Fruit fly (Drosophila melanogaster) whole organism, embryonic: Measurements from ENCODE around the gene CG6951.

Experiments
- Asciz ChIP-seq: fragments of 200-800 bp; sonication (Bioruptor generic); optimal IDR thresholded peaks from 2 replicates; lab custom pipeline; 2017; ENCODE audit warnings: missing biosample characterization, mild to moderate bottlenecking, missing genetic modification characterization, missing genetic modification reagents
- CG1024 ChIP-seq: fragments of 200-800 bp; sonication (Bioruptor generic); IDR thresholded peaks from 2 replicates; pipeline ENCODE4 v1.3.6; 2022; ENCODE audit warnings: missing biosample characterization, missing genetic modification characterization
- CG10959 ChIP-seq: fragments of 200-800 bp; sonication (Bioruptor generic); IDR thresholded peaks from 2 replicates; pipeline ENCODE4 v1.3.6; 2022; ENCODE audit warnings: missing biosample characterization, missing genetic modification characterization
- CG11093 ChIP-seq: fragments of 200-800 bp; sonication (Bioruptor generic); IDR thresholded peaks from 3 replicates; pipeline ENCODE4 v1.3.6; 2022; ENCODE audit warnings: missing biosample characterization, missing genetic modification characterization
- CG14667 ChIP-seq: fragments of 200-800 bp; sonication (Bioruptor generic); IDR thresholded peaks from 2 replicates; pipeline ENCODE4 v1.3.6; 2022; ENCODE audit warnings: missing biosample characterization, missing genetic modification characterization
- CG1603 ChIP-seq: fragments of 200-800 bp; sonication (Bioruptor generic); optimal IDR thresholded peaks from 2 replicates; lab custom pipeline; 2019; ENCODE audit warnings: missing biosample characterization, mild to moderate bottlenecking, missing genetic modification characterization, moderate library complexity
- CG17829 ChIP-seq: fragments of 200-800 bp; optimal IDR thresholded peaks from 2 replicates; lab custom pipeline; 2019; ENCODE audit warnings: missing biosample characterization, mild to moderate bottlenecking, missing genetic modification characterization, moderate library complexity
- CG2875 ChIP-seq: fragments of 200-800 bp; sonication (Bioruptor generic); optimal IDR thresholded peaks from 2 replicates; lab custom pipeline; 2017; ENCODE audit warnings: missing biosample characterization, mild to moderate bottlenecking, missing genetic modification characterization, missing genetic modification reagents
- CG30020 ChIP-seq: fragments of 200-800 bp; optimal IDR thresholded peaks from 2 replicates; lab custom pipeline; 2019; ENCODE audit warnings: missing biosample characterization, mild to moderate bottlenecking, missing genetic modification characterization, moderate library complexity
- CG31365 ChIP-seq: fragments of 200-800 bp; sonication (Bioruptor generic); optimal IDR thresholded peaks from 2 replicates; lab custom pipeline; 2018; ENCODE audit warnings: missing biosample characterization, mild to moderate bottlenecking, missing genetic modification characterization
- CG33557 ChIP-seq: fragments of 200-800 bp; sonication (Bioruptor generic); optimal IDR thresholded peaks from 2 replicates; lab custom pipeline; 2019; ENCODE audit warnings: missing biosample characterization, mild to moderate bottlenecking, missing genetic modification characterization, moderate library complexity
- CG34422 ChIP-seq: fragments of 200-800 bp; sonication (Bioruptor generic); IDR thresholded peaks from 3 replicates; pipeline ENCODE4 v1.3.6; 2022; ENCODE audit warnings: missing biosample characterization, missing genetic modification characterization
- CG43689 ChIP-seq: fragments of 200-800 bp; sonication (Bioruptor generic); IDR thresholded peaks from 2 replicates; pipeline ENCODE4 v1.3.6; 2022; ENCODE audit warnings: missing biosample characterization, missing genetic modification characterization
- CG4617 ChIP-seq: fragments of 200-800 bp; sonication (Bioruptor generic); optimal IDR thresholded peaks from 3 replicates; lab custom pipeline; 2016; ENCODE audit warnings: missing biosample characterization, missing genetic modification characterization, borderline replicate concordance
- CG6689 ChIP-seq: fragments of 200-800 bp; sonication (Bioruptor generic); IDR thresholded peaks from 2 replicates; pipeline ENCODE4 v1.3.6; 2022; ENCODE audit warnings: missing biosample characterization, missing genetic modification characterization
- CG9817 ChIP-seq: fragments of 200-800 bp; sonication (Bioruptor generic); optimal IDR thresholded peaks from 2 replicates; lab custom pipeline; 2018; ENCODE audit warnings: missing biosample characterization, mild to moderate bottlenecking, missing genetic modification characterization, moderate library complexity
- CHES-1-like ChIP-seq: fragments of 200-800 bp; sonication (Bioruptor generic); optimal IDR thresholded peaks from 2 replicates; lab custom pipeline; 2016; ENCODE audit warnings: missing biosample characterization, missing genetic modification characterization
- Camta ChIP-seq: fragments of 200-800 bp; sonication (Bioruptor generic); optimal IDR thresholded peaks from 2 replicates; lab custom pipeline; 2016; ENCODE audit warnings: missing biosample characterization, missing genetic modification characterization
- Dek ChIP-seq: fragments of 200-800 bp; sonication (Bioruptor generic); optimal IDR thresholded peaks from 3 replicates; lab custom pipeline; 2019; ENCODE audit warnings: missing biosample characterization, mild to moderate bottlenecking, missing genetic modification characterization, moderate library complexity
- Dip3 ChIP-seq: fragments of 200-800 bp; sonication (Bioruptor generic); optimal IDR thresholded peaks from 3 replicates; lab custom pipeline; 2016; ENCODE audit warnings: missing biosample characterization, missing genetic modification characterization
- Hmr ChIP-seq: fragments of 200-800 bp; sonication (Bioruptor generic); optimal IDR thresholded peaks from 3 replicates; lab custom pipeline; 2017; ENCODE audit warnings: mild to moderate bottlenecking, missing biosample characterization, missing genetic modification reagents, missing genetic modification characterization
- Lhr ChIP-seq: fragments of 200-800 bp; sonication (Bioruptor generic); optimal IDR thresholded peaks from 3 replicates; lab custom pipeline; 2017; ENCODE audit warnings: mild to moderate bottlenecking, missing biosample characterization, missing genetic modification reagents, missing genetic modification characterization
- MESR4 ChIP-seq: fragments of 200-800 bp; sonication (Bioruptor generic); optimal IDR thresholded peaks from 2 replicates; lab custom pipeline; 2018; ENCODE audit warnings: missing biosample characterization, mild to moderate bottlenecking, missing genetic modification characterization, moderate library complexity
- Sox100B ChIP-seq: fragments of 200-800 bp; sonication (Bioruptor generic); optimal IDR thresholded peaks from 3 replicates; lab custom pipeline; 2018; ENCODE audit warnings: missing biosample characterization, mild to moderate bottlenecking, missing genetic modification characterization
- Spps ChIP-seq: fragments of 200-800 bp; sonication (Bioruptor generic); optimal IDR thresholded peaks from 2 replicates; lab custom pipeline; 2018; ENCODE audit warnings: missing biosample characterization, mild to moderate bottlenecking, missing genetic modification characterization
- Trl ChIP-seq, 3 experiments: fragments of >200 bp in 2 of 3; fragments of 200-800 bp in 1 of 3; sonication (Bioruptor generic) in 1 of 3; optimal IDR thresholded peaks; 2 replicates in 1 of 3; 3 replicates in 2 of 3; lab custom pipeline; 2016 to 2017; ENCODE audit warnings: missing biosample characterization in 1 of 3, missing genetic modification characterization in 1 of 3
- al ChIP-seq: fragments of 200-800 bp; sonication (Bioruptor generic); IDR thresholded peaks from 2 replicates; pipeline ENCODE4 v1.3.6; 2022; ENCODE audit warnings: missing biosample characterization, missing genetic modification characterization
- bigmax ChIP-seq: fragments of 200-800 bp; sonication (Bioruptor generic); optimal IDR thresholded peaks from 2 replicates; lab custom pipeline; 2018; ENCODE audit warnings: missing biosample characterization, mild to moderate bottlenecking, missing genetic modification characterization
- br ChIP-seq: fragments of >200 bp; optimal IDR thresholded peaks from 2 replicates; lab custom pipeline; 2017
- bsh ChIP-seq, 2 experiments: fragments of 200-800 bp; sonication (Bioruptor generic); optimal IDR thresholded peaks; 2 replicates each; lab custom pipeline; 2017 to 2018; ENCODE audit warnings: mild to moderate bottlenecking in 2 of 2, missing biosample characterization in 2 of 2, missing genetic modification characterization in 2 of 2, moderate library complexity in 1 of 2
- cas ChIP-seq: fragments of 200-800 bp; sonication (Bioruptor generic); IDR thresholded peaks from 2 replicates; pipeline ENCODE4 v1.3.6; 2022; ENCODE audit warnings: missing biosample characterization, missing genetic modification characterization
- caup ChIP-seq: fragments of 200-800 bp; sonication (Bioruptor generic); optimal IDR thresholded peaks from 3 replicates; lab custom pipeline; 2017; ENCODE audit warnings: missing biosample characterization, mild to moderate bottlenecking, missing genetic modification characterization, moderate library complexity; ENCODE audit not compliant: severe bottlenecking
- dati ChIP-seq: fragments of 200-800 bp; sonication (Bioruptor generic); IDR thresholded peaks from 2 replicates; pipeline ENCODE4 v1.3.6; 2022; ENCODE audit warnings: missing biosample characterization, missing genetic modification characterization
- dmrt99B ChIP-seq: fragments of 200-800 bp; sonication (Bioruptor generic); optimal IDR thresholded peaks from 2 replicates; lab custom pipeline; 2018; ENCODE audit warnings: missing biosample characterization, mild to moderate bottlenecking, missing genetic modification characterization, moderate library complexity
- dpn ChIP-seq, 2 experiments: fragments of 200-800 bp; sonication (Bioruptor generic); optimal IDR thresholded peaks; 3 replicates each; lab custom pipeline; 2016; ENCODE audit warnings: missing biosample characterization in 2 of 2, missing genetic modification characterization in 2 of 2
- fu2 ChIP-seq: fragments of 200-800 bp; sonication (Bioruptor generic); optimal IDR thresholded peaks from 2 replicates; lab custom pipeline; 2016; ENCODE audit warnings: missing biosample characterization, missing genetic modification characterization
- gem ChIP-seq: fragments of 200-800 bp; sonication (Bioruptor generic); optimal IDR thresholded peaks from 2 replicates; lab custom pipeline; 2019; ENCODE audit warnings: missing biosample characterization, mild to moderate bottlenecking, missing genetic modification characterization, moderate library complexity
- h ChIP-seq: fragments of >200 bp; optimal IDR thresholded peaks from 2 replicates; lab custom pipeline; 2017
- inv ChIP-seq: fragments of 200-800 bp; sonication (Bioruptor generic); IDR thresholded peaks from 2 replicates; pipeline ENCODE4 v1.3.6; 2022; ENCODE audit warnings: missing biosample characterization, missing genetic modification characterization; ENCODE audit not compliant: partially characterized antibody
- jing ChIP-seq: fragments of 200-800 bp; sonication (Bioruptor generic); optimal IDR thresholded peaks from 2 replicates; lab custom pipeline; 2018; ENCODE audit warnings: missing biosample characterization, mild to moderate bottlenecking, missing genetic modification characterization
- nau ChIP-seq: fragments of 200-800 bp; sonication (Bioruptor generic); optimal IDR thresholded peaks from 3 replicates; lab custom pipeline; 2017; ENCODE audit warnings: missing biosample characterization, mild to moderate bottlenecking, missing genetic modification characterization, missing genetic modification reagents
- nom ChIP-seq: fragments of 200-800 bp; sonication (Bioruptor generic); optimal IDR thresholded peaks from 2 replicates; lab custom pipeline; 2017; ENCODE audit warnings: missing biosample characterization, missing genetic modification characterization, mild to moderate bottlenecking, moderate library complexity, missing genetic modification reagents
- schlank ChIP-seq: fragments of 200-800 bp; sonication (Bioruptor generic); optimal IDR thresholded peaks from 2 replicates; lab custom pipeline; 2018; ENCODE audit warnings: missing biosample characterization, mild to moderate bottlenecking, missing genetic modification characterization
- sens ChIP-seq: fragments of 200-800 bp; sonication (Bioruptor generic); peaks from one replicate; lab custom pipeline; 2016; ENCODE audit warnings: missing biosample characterization, missing genetic modification characterization
- sens-2 ChIP-seq: fragments of 200-800 bp; sonication (Bioruptor generic); IDR thresholded peaks from 2 replicates; pipeline ENCODE4 v1.3.6; 2022; ENCODE audit warnings: missing biosample characterization, missing genetic modification characterization
- sim ChIP-seq: fragments of 200-800 bp; sonication (Bioruptor generic); IDR thresholded peaks from 2 replicates; pipeline ENCODE4 v1.3.6; 2022; ENCODE audit warnings: missing biosample characterization, missing genetic modification characterization
- so ChIP-seq: fragments of 200-800 bp; sonication (Bioruptor generic); IDR thresholded peaks from 3 replicates; pipeline ENCODE4 v1.3.6; 2022; ENCODE audit warnings: missing biosample characterization, missing genetic modification characterization
- sob ChIP-seq: fragments of 200-800 bp; sonication (Bioruptor generic); IDR thresholded peaks from 2 replicates; pipeline ENCODE4 v1.3.6; 2022; ENCODE audit warnings: missing biosample characterization, missing genetic modification characterization
- trh ChIP-seq: fragments of 200-800 bp; sonication (Bioruptor generic); optimal IDR thresholded peaks from 2 replicates; lab custom pipeline; 2016; ENCODE audit warnings: missing biosample characterization, missing genetic modification characterization
- wek ChIP-seq: fragments of 200-800 bp; sonication (Bioruptor generic); optimal IDR thresholded peaks from 3 replicates; lab custom pipeline; 2018; ENCODE audit warnings: missing biosample characterization, mild to moderate bottlenecking, missing genetic modification characterization, moderate library complexity
- zen2 ChIP-seq: fragments of 200-800 bp; sonication (Bioruptor generic); IDR thresholded peaks from 3 replicates; pipeline ENCODE4 v1.3.6; 2022; ENCODE audit warnings: missing biosample characterization, missing genetic modification characterization; ENCODE audit not compliant: partially characterized antibody

The CG6951 gene

dm6 chr3L:20276615-20277014 is 35.5 kb downstream of the CG6951 start (continued):
- no peak for TF ChIP-seq zen2
- TF ChIP-seq sens-2 (GFP tag; lab: Robert Waterston, UW): no peak
- peak; percentile 29 for TF ChIP-seq nau (GFP tag; lab: Kevin White, UChicago)
- TF ChIP-seq fu2: no peak
- TF ChIP-seq Spps (tag; lab: Kevin White, UChicago): no peak
- TF ChIP-seq MESR4 (GFP tag; lab: Kevin White, UChicago): no peak
- TF ChIP-seq jing (GFP tag; lab: Kevin White, UChicago): no peak
- no peak for TF ChIP-seq CG11093 (GFP tag; lab: Robert Waterston, UW)
- TF ChIP-seq sens (GFP tag; lab: Kevin White, UChicago): no peak
- peak; percentile 53; the same call in 1 of the 3 replicates for TF ChIP-seq CG34422 (GFP tag; lab: Robert Waterston, UW)
- TF ChIP-seq CG6689 (GFP tag; lab: Robert Waterston, UW): 0 out of 2 replicates have a peak, but pooled peaks have one; percentile 39
- no peak for TF ChIP-seq sim (GFP tag; lab: Robert Waterston, UW)
- TF ChIP-seq Camta (GFP tag; lab: Kevin White, UChicago): peak; percentile 30
- peak; percentile 74 for TF ChIP-seq gem (tag; lab: Kevin White, UChicago)
- TF ChIP-seq dpn (GFP tag; optimal IDR thresholded peaks at IDR 0.05; lab: Kevin White, UChicago): peak in 1 of 2 experiments; percentile 39
- peak; percentile 54 for TF ChIP-seq sob (GFP tag; lab: Robert Waterston, UW)
- TF ChIP-seq dmrt99B: peak; percentile 69
- peak; percentile 45 for TF ChIP-seq CG1603
- peak; percentile 37 for TF ChIP-seq Asciz (GFP tag; lab: Kevin White, UChicago)
- TF ChIP-seq Dek (tag; lab: Kevin White, UChicago): peak; percentile 14
- TF ChIP-seq bsh (GFP tag; optimal IDR thresholded peaks at IDR 0.05; lab: Kevin White, UChicago): no peak
- TF ChIP-seq so: no peak
- TF ChIP-seq Sox100B (GFP tag; lab: Kevin White, UChicago): peak; percentile 36
- no peak for TF ChIP-seq bigmax (GFP tag; lab: Kevin White, UChicago)
- TF ChIP-seq h (lab: Kevin White, UChicago): no peak
- TF ChIP-seq CG10959 (GFP tag; lab: Robert Waterston, UW): no peak
- no peak; the same call in 1 of the 2 replicates for TF ChIP-seq CG14667
- peak; percentile 18; the same call in 1 of the 2 replicates for TF ChIP-seq CG1024 (GFP tag; lab: Robert Waterston, UW)
- TF ChIP-seq cas (GFP tag; lab: Robert Waterston, UW): no peak
- no peak for TF ChIP-seq Lhr (GFP tag; lab: Kevin White, UChicago)
- no peak for TF ChIP-seq CG33557 (GFP tag; lab: Kevin White, UChicago)
- TF ChIP-seq Hmr: peak; percentile 55
- TF ChIP-seq dati (GFP tag; lab: Robert Waterston, UW): no peak
- TF ChIP-seq CG4617: no peak
- TF ChIP-seq CG2875 (GFP tag; lab: Kevin White, UChicago): no peak
- no peak for TF ChIP-seq caup (GFP tag; lab: Kevin White, UChicago)
- TF ChIP-seq al (GFP tag; lab: Robert Waterston, UW): no peak
- TF ChIP-seq Trl (optimal IDR thresholded peaks at IDR 0.05; lab: Kevin White, UChicago): no peak
- peak; percentile 16 for TF ChIP-seq Trl (GFP tag; optimal IDR thresholded peaks at IDR 0.05; lab: Kevin White, UChicago)
- peak; percentile 39 for TF ChIP-seq CG9817 (tag; lab: Kevin White, UChicago)
- TF ChIP-seq CHES-1-like (GFP tag; lab: Kevin White, UChicago): peak; percentile 39
- no peak for TF ChIP-seq nom (GFP tag; lab: Kevin White, UChicago)
- no peak for TF ChIP-seq wek (GFP tag; lab: Kevin White, UChicago)
- TF ChIP-seq Dip3: no peak
- TF ChIP-seq CG31365: no peak
- TF ChIP-seq CG17829: no peak
- TF ChIP-seq schlank (tag; lab: Kevin White, UChicago): no peak
- no peak for TF ChIP-seq trh
- no peak for TF ChIP-seq br
- no peak for TF ChIP-seq inv (GFP tag; lab: Robert Waterston, UW)
- TF ChIP-seq CG43689 (GFP tag; lab: Robert Waterston, UW): no peak
- TF ChIP-seq CG30020 (tag; lab: Kevin White, UChicago): no peak
